Worm (Caenorhabditis elegans): ENCODE measurements around the gene tag-293.

Gene tag-293

DNA sequence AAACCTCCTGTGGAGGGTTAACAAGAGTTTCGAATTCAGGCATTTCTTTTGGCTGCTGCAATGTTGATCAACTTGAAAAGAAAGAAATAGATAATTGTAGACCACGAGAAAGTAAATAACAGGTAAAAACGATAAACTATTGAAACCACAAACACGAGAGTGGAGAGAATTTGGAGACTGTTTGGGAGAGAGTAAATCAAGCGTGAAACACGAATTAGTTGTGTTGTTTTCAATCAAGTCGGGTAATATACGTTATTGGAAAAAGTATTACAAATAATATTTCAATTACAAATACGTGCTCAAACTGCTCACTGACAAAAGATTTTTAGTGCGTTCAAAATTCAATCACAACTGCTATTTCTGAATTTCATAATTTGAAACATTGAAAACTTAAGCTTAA lies 25.6 kb upstream of the tag-293 start, which contains the start of gene C03G6.17:
Gene C03G6.17, minus strand, starts transcription at position 101 of the 400 bp plus-strand sequence.
- no peak for TF ChIP-seq elt-1 (tag; optimal IDR thresholded peaks at IDR 0.05; ENCODE audit: borderline replicate concordance, insufficient read depth)
- no peak for TF ChIP-seq blmp-1 (tag; optimal IDR thresholded peaks at IDR 0.05)
- TF ChIP-seq tbx-8 (GFP tag; optimal IDR thresholded peaks at IDR 0.05), result no peak
- no peak for TF ChIP-seq ceh-43 (GFP tag; optimal IDR thresholded peaks at IDR 0.05)
- no peak for TF ChIP-seq bed-3 (GFP tag; optimal IDR thresholded peaks at IDR 0.05)
- TF ChIP-seq lin-32 (GFP tag; optimal IDR thresholded peaks at IDR 0.05), result no peak
- TF ChIP-seq cnd-1 (tag; optimal IDR thresholded peaks at IDR 0.05), result no peak
- no peak for TF ChIP-seq nhr-28 (tag; optimal IDR thresholded peaks at IDR 0.05)
- TF ChIP-seq nhr-12 (tag; optimal IDR thresholded peaks at IDR 0.05), result no peak

DNA sequence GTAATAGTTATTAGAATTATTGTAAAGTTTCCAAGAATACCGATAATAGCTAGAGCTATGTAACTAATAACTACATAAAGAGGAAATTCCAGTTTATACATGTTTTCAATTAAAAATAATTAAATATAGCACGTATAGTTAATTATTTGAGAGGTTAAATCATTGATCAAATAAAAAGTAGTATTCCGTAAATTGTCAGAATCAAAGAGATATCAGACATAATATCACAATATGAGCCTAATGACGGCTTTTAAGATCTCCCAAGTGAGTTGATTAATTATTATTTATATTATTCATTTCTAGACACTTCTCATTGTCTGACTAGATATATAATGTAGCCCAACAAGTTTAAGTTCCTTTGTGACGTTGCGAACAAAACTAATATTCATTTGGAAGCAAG lies 24.0 kb upstream of the tag-293 start, which contains the start of gene srsx-24:
Gene srsx-24, minus strand, starts transcription at position 101 of the 400 bp plus-strand sequence.
- TF ChIP-seq lin-13 (tag; optimal IDR thresholded peaks at IDR 0.05) (no peak), snpc-4 (tag; optimal IDR thresholded peaks at IDR 0.05) (no peak), mab-5 (tag; optimal IDR thresholded peaks at IDR 0.05) (no peak), cnd-1 (tag; optimal IDR thresholded peaks at IDR 0.05) (no peak), ham-2 (GFP tag; optimal IDR thresholded peaks at IDR 0.05) (no peak), lsy-2 (tag; optimal IDR thresholded peaks at IDR 0.05) (no peak), M03D4.4 (tag; optimal IDR thresholded peaks at IDR 0.05) (no peak)

- TF ChIP-seq sptf-1 (tag; optimal IDR thresholded peaks at IDR 0.05) (no peak), nhr-28 (tag; optimal IDR thresholded peaks at IDR 0.05) (no peak), tbx-8 (GFP tag; optimal IDR thresholded peaks at IDR 0.05) (no peak)
Measured at ce11 chrV:7374090-7374489, 18.7 kb upstream of the tag-293 start, which contains the start of gene srx-56. srx-56 (plus strand) TSS chrV:7374390.

DNA sequence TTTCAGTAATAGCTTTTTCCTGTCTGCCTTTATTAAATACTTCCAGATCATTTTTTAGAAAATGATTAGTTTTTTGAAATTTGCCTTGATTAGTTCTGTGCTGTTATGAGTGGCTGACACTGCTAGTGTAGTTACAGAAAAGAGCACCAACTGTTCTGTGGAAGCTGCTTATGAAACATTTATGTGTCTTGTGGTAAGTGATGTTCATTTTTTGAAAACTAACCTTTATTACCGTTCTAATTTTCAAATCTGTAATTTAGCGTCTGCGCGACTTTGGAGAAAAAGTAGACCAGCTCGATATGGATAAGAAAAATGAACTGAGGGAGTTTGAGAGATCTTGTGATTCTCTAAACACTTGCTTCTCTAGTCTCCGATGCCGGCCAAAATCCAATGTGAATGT lies 14.2 kb upstream of the tag-293 start, which contains the start of gene srj-14:
Gene srj-14, plus strand, starts transcription at position 131 of the 400 bp plus-strand sequence.
- no peak for TF ChIP-seq zip-8 (tag; optimal IDR thresholded peaks at IDR 0.05)
- TF ChIP-seq lin-32 (GFP tag; optimal IDR thresholded peaks at IDR 0.05), result no peak
- no peak for TF ChIP-seq unc-62 (GFP tag; optimal IDR thresholded peaks at IDR 0.05)
- no peak for TF ChIP-seq unc-39 (tag; optimal IDR thresholded peaks at IDR 0.05)
- TF ChIP-seq flh-1 (GFP tag; optimal IDR thresholded peaks at IDR 0.05), result no peak
- TF ChIP-seq unc-120 (tag; optimal IDR thresholded peaks at IDR 0.05; ENCODE audit: poor library complexity, severe bottlenecking), result no peak
- no peak for TF ChIP-seq ces-1 (GFP tag; optimal IDR thresholded peaks at IDR 0.05)
- TF ChIP-seq nhr-28 (tag; optimal IDR thresholded peaks at IDR 0.05), result no peak
- TF ChIP-seq lin-13 (tag; optimal IDR thresholded peaks at IDR 0.05), result no peak
- TF ChIP-seq elt-1 (tag; optimal IDR thresholded peaks at IDR 0.05; ENCODE audit: borderline replicate concordance, insufficient read depth), result no peak
- TF ChIP-seq lsy-2 (tag; optimal IDR thresholded peaks at IDR 0.05), result no peak
- no peak for TF ChIP-seq ceh-39 (tag; optimal IDR thresholded peaks at IDR 0.05)
- TF ChIP-seq ceh-83 (GFP tag; optimal IDR thresholded peaks at IDR 0.05), result no peak
- TF ChIP-seq nhr-2 (tag; optimal IDR thresholded peaks at IDR 0.05), result no peak

- TF ChIP-seq mab-5 (tag; optimal IDR thresholded peaks at IDR 0.05), result no peak
- TF ChIP-seq M03D4.4 (tag; optimal IDR thresholded peaks at IDR 0.05), result no peak
- TF ChIP-seq blmp-1 (tag; optimal IDR thresholded peaks at IDR 0.05), result no peak
- no peak for TF ChIP-seq ceh-43 (GFP tag; optimal IDR thresholded peaks at IDR 0.05)
- TF ChIP-seq lsy-2 (tag; optimal IDR thresholded peaks at IDR 0.05), result no peak
- TF ChIP-seq flh-1 (GFP tag; optimal IDR thresholded peaks at IDR 0.05), result no peak
- TF ChIP-seq lin-13 (tag; optimal IDR thresholded peaks at IDR 0.05), result no peak
Measured at ce11 chrV:7364951-7365350, 9.6 kb upstream of the tag-293 start, which contains the start of gene exc-13. exc-13 (plus strand) TSS chrV:7365251.

ce11 chrV:7364059-7364458 lies 8.7 kb upstream of the tag-293 start, which contains the start of gene cyp-35A2:
cyp-35A2 (minus strand) TSS chrV:7364182.
- TF ChIP-seq elt-1 (tag; optimal IDR thresholded peaks at IDR 0.05; ENCODE audit: borderline replicate concordance, insufficient read depth) (no peak), mls-2 (tag; optimal IDR thresholded peaks at IDR 0.05) (no peak)

DNA sequence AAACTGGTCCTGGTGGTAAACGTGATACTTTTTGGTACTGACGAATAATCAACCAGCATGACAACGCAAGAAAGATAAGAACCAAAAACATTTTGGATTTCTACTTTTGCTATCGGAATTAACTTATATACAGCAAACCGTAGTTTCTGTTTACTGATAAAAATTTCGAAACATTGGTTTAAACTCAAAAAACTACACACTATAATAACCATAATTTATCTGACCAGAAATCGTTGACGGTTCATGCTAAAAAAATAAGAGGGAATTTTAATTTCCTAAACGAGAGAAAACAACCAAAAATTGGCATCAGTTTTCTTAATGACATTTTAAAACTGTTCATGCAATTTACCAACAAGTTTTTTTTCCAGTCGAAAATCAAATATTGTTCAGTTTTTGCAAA lies 6.3 kb upstream of the tag-293 start, which contains the start of gene cyp-35A1:
Gene cyp-35A1, minus strand, starts transcription at position 101 of the 400 bp plus-strand sequence.
- TF ChIP-seq cnd-1 (tag; optimal IDR thresholded peaks at IDR 0.05) (no peak), nhr-12 (tag; optimal IDR thresholded peaks at IDR 0.05) (no peak), bed-3 (GFP tag; optimal IDR thresholded peaks at IDR 0.05) (no peak), ztf-11 (tag; optimal IDR thresholded peaks at IDR 0.05) (no peak)
